Worm (Caenorhabditis elegans) whole organism, L4 larva: ENCODE data around the gene T12B3.3.

Source experiments
- D1046.2 ChIP-seq: fragments of 200-800 bp; sonication (Bioruptor generic); IDR thresholded peaks from 2 replicates; pipeline ENCODE4 v1.3.6; 2022; ENCODE audit warnings: missing genetic modification characterization, missing compliant biosample characterization
- F10B5.3 ChIP-seq: sonication (generic microtip); optimal IDR thresholded peaks from 2 replicates; lab custom pipeline; 2016; ENCODE audit warnings: mild to moderate bottlenecking, missing genetic modification characterization, missing compliant biosample characterization
- T26A8.4 ChIP-seq: fragments of 200-800 bp; sonication (Bioruptor generic); IDR thresholded peaks from 2 replicates; pipeline ENCODE4 v1.3.6; 2022; ENCODE audit warnings: missing genetic modification characterization, missing compliant biosample characterization
- Y48G9A.11 ChIP-seq: fragments of 200-800 bp; sonication (Bioruptor generic); IDR thresholded peaks from 2 replicates; pipeline ENCODE4 v1.3.6; 2022; ENCODE audit warnings: missing genetic modification reagents, missing genetic modification characterization, missing compliant biosample characterization
- Y5F2A.4 ChIP-seq: fragments of 200-800 bp; sonication (Bioruptor generic); optimal IDR thresholded peaks from 2 replicates; lab custom pipeline; 2018; ENCODE audit warnings: mild to moderate bottlenecking, missing genetic modification characterization, missing compliant biosample characterization
- Y75B8A.6 ChIP-seq: fragments of 200-800 bp; sonication (Bioruptor generic); IDR thresholded peaks from 2 replicates; pipeline ENCODE4 v1.3.6; 2022; ENCODE audit warnings: missing genetic modification reagents, missing genetic modification characterization, missing compliant biosample characterization
- aly-2 ChIP-seq: sonication (generic microtip); optimal IDR thresholded peaks from 2 replicates; lab custom pipeline; 2018; ENCODE audit warnings: missing biosample characterization, missing genetic modification characterization
- ama-1 ChIP-seq: fragments of 150-350 bp; optimal IDR thresholded peaks from 2 replicates; lab custom pipeline; 2014; ENCODE audit warnings: inconsistent platforms, mixed read lengths
- attf-4 ChIP-seq: sonication (generic microtip); optimal IDR thresholded peaks from 3 replicates; lab custom pipeline; 2017; ENCODE audit warnings: missing biosample characterization, missing genetic modification characterization
- ceh-20 ChIP-seq: fragments of 200-800 bp; sonication (Bioruptor generic); IDR thresholded peaks from 2 replicates; pipeline ENCODE4 v1.3.6; 2022; ENCODE audit warnings: missing genetic modification reagents, missing genetic modification characterization, missing compliant biosample characterization
- ceh-28 ChIP-seq: fragments of 150-350 bp; optimal IDR thresholded peaks from 2 replicates; lab custom pipeline; 2014; ENCODE audit warnings: missing biosample characterization, missing genetic modification reagents, missing genetic modification characterization
- ceh-44 ChIP-seq: fragments of 200-800 bp; sonication (Bioruptor generic); IDR thresholded peaks from 2 replicates; pipeline ENCODE4 v1.3.6; 2022; ENCODE audit warnings: missing genetic modification reagents, missing genetic modification characterization, missing compliant biosample characterization
- ceh-62 ChIP-seq: sonication (generic microtip); optimal IDR thresholded peaks from 2 replicates; lab custom pipeline; 2017; ENCODE audit warnings: missing biosample characterization, missing genetic modification characterization
- ces-1 ChIP-seq: fragments of 150-350 bp; sonication (generic microtip); optimal IDR thresholded peaks from 4 replicates; lab custom pipeline; 2014; ENCODE audit warnings: missing biosample characterization, missing genetic modification reagents, missing genetic modification characterization
- cey-2 ChIP-seq: sonication (generic microtip); optimal IDR thresholded peaks from 3 replicates; lab custom pipeline; 2017; ENCODE audit warnings: missing genetic modification characterization, mild to moderate bottlenecking, missing compliant biosample characterization, antibody characterized with exemption, borderline replicate concordance; ENCODE audit not compliant: insufficient read depth
- ctbp-1 ChIP-seq: fragments of 200-800 bp; sonication (Bioruptor generic); IDR thresholded peaks from 2 replicates; pipeline ENCODE4 v1.3.6; 2022; ENCODE audit warnings: missing genetic modification reagents, missing genetic modification characterization, missing compliant biosample characterization
- daf-12 ChIP-seq: fragments of 150-350 bp; optimal IDR thresholded peaks from 2 replicates; lab custom pipeline; 2014; ENCODE audit warnings: missing biosample characterization, missing genetic modification reagents, missing genetic modification characterization
- dmd-9 ChIP-seq: fragments of 200-800 bp; sonication (Bioruptor generic); IDR thresholded peaks from 2 replicates; pipeline ENCODE4 v1.3.6; 2022; ENCODE audit warnings: missing genetic modification reagents, missing genetic modification characterization, missing compliant biosample characterization
- dpl-1 ChIP-seq: fragments of 150-350 bp; optimal IDR thresholded peaks from 2 replicates; lab custom pipeline; 2014; ENCODE audit warnings: missing biosample characterization, missing genetic modification reagents, missing genetic modification characterization
- egl-43 ChIP-seq: fragments of 200-800 bp; sonication (Bioruptor generic); IDR thresholded peaks from 2 replicates; pipeline ENCODE4 v1.3.6; 2022; ENCODE audit warnings: missing genetic modification reagents, missing genetic modification characterization, missing compliant biosample characterization
- fos-1 ChIP-seq: fragments of 150-350 bp; optimal IDR thresholded peaks from 2 replicates; lab custom pipeline; 2014; ENCODE audit warnings: missing biosample characterization, missing genetic modification characterization
- gei-8 ChIP-seq: fragments of 200-800 bp; sonication (Bioruptor generic); optimal IDR thresholded peaks from 2 replicates; lab custom pipeline; 2018; ENCODE audit warnings: mild to moderate bottlenecking, missing genetic modification characterization, missing compliant biosample characterization
- hif-1 ChIP-seq, 2 experiments: sonication (generic microtip); optimal IDR thresholded peaks; 2 replicates each; lab custom pipeline; 2016 to 2017; ENCODE audit warnings: missing compliant biosample characterization in 2 of 2, missing genetic modification characterization in 2 of 2, missing genetic modification reagents in 2 of 2, missing genotype in 2 of 2, mild to moderate bottlenecking in 1 of 2
- hlh-30 ChIP-seq: sonication (generic microtip); optimal IDR thresholded peaks from 2 replicates; lab custom pipeline; 2017; ENCODE audit warnings: antibody characterized with exemption, mild to moderate bottlenecking, missing genetic modification characterization, missing compliant biosample characterization; ENCODE audit not compliant: insufficient read depth
- jun-1 ChIP-seq: fragments of 150-350 bp; optimal IDR thresholded peaks from 2 replicates; lab custom pipeline; 2014; ENCODE audit warnings: missing biosample characterization, missing genetic modification reagents, missing genetic modification characterization
- lin-1 ChIP-seq: fragments of 200-800 bp; sonication (Bioruptor generic); IDR thresholded peaks from 2 replicates; pipeline ENCODE4 v1.3.6; 2022; ENCODE audit warnings: missing genetic modification reagents, missing genetic modification characterization, missing compliant biosample characterization
- lin-13 ChIP-seq: fragments of 150-350 bp; optimal IDR thresholded peaks from 2 replicates; lab custom pipeline; 2014; ENCODE audit warnings: missing biosample characterization, missing genetic modification reagents, missing genetic modification characterization
- lin-38 ChIP-seq: fragments of 200-800 bp; sonication (Bioruptor generic); IDR thresholded peaks from 2 replicates; pipeline ENCODE4 v1.3.6; 2022; ENCODE audit warnings: missing genetic modification reagents, missing genetic modification characterization, missing compliant biosample characterization
- lin-39 ChIP-seq: fragments of 150-350 bp; optimal IDR thresholded peaks from 2 replicates; lab custom pipeline; 2014; ENCODE audit warnings: missing biosample characterization, missing genetic modification reagents, missing genetic modification characterization
- lir-3 ChIP-seq: sonication (generic microtip); optimal IDR thresholded peaks from 2 replicates; lab custom pipeline; 2016; ENCODE audit warnings: mild to moderate bottlenecking, missing genetic modification characterization, missing compliant biosample characterization
- madf-5 ChIP-seq, 2 experiments: fragments of 200-800 bp; sonication (Bioruptor generic); IDR thresholded peaks; 2 replicates each; pipeline ENCODE4 v1.3.6; 2022; ENCODE audit warnings: missing compliant biosample characterization in 2 of 2, missing genetic modification characterization in 2 of 2
- mdt-29 ChIP-seq: fragments of 200-800 bp; sonication (Bioruptor generic); IDR thresholded peaks from 2 replicates; pipeline ENCODE4 v1.3.6; 2022; ENCODE audit warnings: missing genetic modification reagents, missing genetic modification characterization, missing compliant biosample characterization
- mxl-2 ChIP-seq: fragments of 200-800 bp; sonication (Bioruptor generic); conservative IDR thresholded peaks from 2 replicates; pipeline ENCODE4 v1.3.6; 2022; ENCODE audit warnings: missing genetic modification reagents, missing genetic modification characterization, missing compliant biosample characterization
- mxl-3 ChIP-seq: fragments of 200-800 bp; sonication (Bioruptor generic); optimal IDR thresholded peaks from 2 replicates; lab custom pipeline; 2018; ENCODE audit warnings: mild to moderate bottlenecking, missing genetic modification characterization, missing compliant biosample characterization
- nhr-102 ChIP-seq: sonication (generic microtip); optimal IDR thresholded peaks from 2 replicates; lab custom pipeline; 2016; ENCODE audit warnings: mild to moderate bottlenecking, missing genetic modification characterization, moderate library complexity, missing compliant biosample characterization
- nhr-48 ChIP-seq: sonication (generic microtip); optimal IDR thresholded peaks from 2 replicates; lab custom pipeline; 2016; ENCODE audit warnings: mild to moderate bottlenecking, missing genetic modification characterization, missing compliant biosample characterization
- pha-4 ChIP-seq, 2 experiments: fragments of 150-350 bp in 1 of 2; fragments of 200-800 bp in 1 of 2; sonication (Bioruptor generic) in 1 of 2; IDR thresholded peaks in 1 of 2; optimal IDR thresholded peaks in 1 of 2; 2 replicates each; pipeline versions ENCODE4 v1.3.6 to Lab custom; 2014 to 2022; ENCODE audit warnings: missing genetic modification characterization in 2 of 2, missing genetic modification reagents in 2 of 2, missing biosample characterization in 1 of 2, missing compliant biosample characterization in 1 of 2
- php-3 ChIP-seq: fragments of 200-800 bp; sonication (Bioruptor generic); IDR thresholded peaks from 2 replicates; pipeline ENCODE4 v1.3.6; 2022; ENCODE audit warnings: missing genetic modification reagents, missing genetic modification characterization, missing compliant biosample characterization
- pqm-1 ChIP-seq: sonication (generic microtip); optimal IDR thresholded peaks from 2 replicates; lab custom pipeline; 2017; ENCODE audit warnings: missing biosample characterization, missing genetic modification characterization
- saeg-2 ChIP-seq: fragments of 200-800 bp; sonication (Bioruptor generic); IDR thresholded peaks from 2 replicates; pipeline ENCODE4 v1.3.6; 2022; ENCODE audit warnings: missing genetic modification reagents, missing genetic modification characterization, missing compliant biosample characterization
- skn-1 ChIP-seq: fragments of 150-350 bp; optimal IDR thresholded peaks from 2 replicates; lab custom pipeline; 2014; ENCODE audit warnings: missing biosample characterization, missing genetic modification characterization
- snpc-4 ChIP-seq: fragments of 150-350 bp; optimal IDR thresholded peaks from 2 replicates; lab custom pipeline; 2014; ENCODE audit warnings: missing biosample characterization, missing genetic modification characterization
- spr-1 ChIP-seq: sonication (generic microtip); optimal IDR thresholded peaks from 2 replicates; lab custom pipeline; 2016; ENCODE audit warnings: mild to moderate bottlenecking, missing genetic modification characterization, missing compliant biosample characterization
- spr-3 ChIP-seq: fragments of 200-800 bp; sonication (Bioruptor generic); optimal IDR thresholded peaks from 2 replicates; lab custom pipeline; 2018; ENCODE audit warnings: mild to moderate bottlenecking, missing genetic modification characterization, missing compliant biosample characterization
- unc-130 ChIP-seq: sonication (generic microtip); optimal IDR thresholded peaks from 2 replicates; lab custom pipeline; 2016; ENCODE audit warnings: missing genetic modification reagents, missing genetic modification characterization, missing compliant biosample characterization
- unc-39 ChIP-seq: sonication (generic microtip); optimal IDR thresholded peaks from 2 replicates; lab custom pipeline; 2017; ENCODE audit warnings: missing biosample characterization, missing genetic modification characterization
- unc-62 ChIP-seq, 3 experiments: fragments of 150-350 bp in 1 of 3; sonication (generic microtip); optimal IDR thresholded peaks in 2 of 3; peaks in 1 of 3; 1 replicate in 1 of 3; 2 replicates in 2 of 3; lab custom pipeline; 2014 to 2017; ENCODE audit warnings: missing biosample characterization in 3 of 3, missing genetic modification characterization in 3 of 3, missing genetic modification reagents in 3 of 3, missing genotype in 1 of 3
- vab-7 ChIP-seq: fragments of 200-800 bp; sonication (Bioruptor generic); IDR thresholded peaks from 2 replicates; pipeline ENCODE4 v1.3.6; 2022; ENCODE audit warnings: missing genetic modification reagents, missing genetic modification characterization, missing compliant biosample characterization
- zag-1 ChIP-seq: fragments of 150-350 bp; optimal IDR thresholded peaks from 2 replicates; lab custom pipeline; 2014; ENCODE audit warnings: missing biosample characterization, missing genetic modification characterization
- zfp-2 ChIP-seq: sonication (generic microtip); optimal IDR thresholded peaks from 2 replicates; lab custom pipeline; 2016; ENCODE audit warnings: mild to moderate bottlenecking, missing genetic modification characterization, missing compliant biosample characterization
- zip-2 ChIP-seq: fragments of 150-350 bp; optimal IDR thresholded peaks from 2 replicates; lab custom pipeline; 2014; ENCODE audit warnings: missing biosample characterization, missing genetic modification characterization

T12B3.3 gene

ce11 chrIV:7393700-7394099, 18.8 kb downstream of the T12B3.3 start, which contains the start of gene pitr-1:
pitr-1 (plus strand) TSS chrIV:7394085.
- no peak for TF ChIP-seq D1046.2 (GFP tag; lab: Robert Waterston, UW)
- no peak for TF ChIP-seq lin-39
- no peak for TF ChIP-seq daf-12 (tag; lab: Kevin White, UChicago)
- no peak for TF ChIP-seq ceh-20 (GFP tag; lab: Robert Waterston, UW)
- TF ChIP-seq hif-1 (tag; optimal IDR thresholded peaks at IDR 0.05; lab: Kevin White, UChicago) = peak in 1 of 2 experiments; percentile 42
- TF ChIP-seq ceh-62 = no peak
- TF ChIP-seq ama-1 (lab: Kevin White, UChicago) = no peak
- no peak for TF ChIP-seq attf-4 (tag; lab: Kevin White, UChicago)
- TF ChIP-seq mdt-29 (GFP tag; lab: Robert Waterston, UW) = no peak
- no peak for TF ChIP-seq lir-3
- TF ChIP-seq lin-38 (GFP tag; lab: Robert Waterston, UW) = no peak
- no peak for TF ChIP-seq zfp-2
- no peak for TF ChIP-seq vab-7
- no peak for TF ChIP-seq madf-5 (GFP tag; IDR thresholded peaks at IDR 0.05; lab: Robert Waterston, UW)
- TF ChIP-seq hlh-30 (tag; lab: Kevin White, UChicago) = peak; percentile 54
- no peak for TF ChIP-seq dmd-9
- TF ChIP-seq lin-13 = peak; percentile 2
- no peak for TF ChIP-seq cey-2 (tag; lab: Kevin White, UChicago)
- TF ChIP-seq F10B5.3 (tag; lab: Kevin White, UChicago) = no peak
- no peak for TF ChIP-seq aly-2 (tag; lab: Kevin White, UChicago)
- no peak for TF ChIP-seq gei-8 (GFP tag; lab: Kevin White, UChicago)
- TF ChIP-seq unc-130 (GFP tag; lab: Kevin White, UChicago) = no peak
- TF ChIP-seq saeg-2 (GFP tag; lab: Robert Waterston, UW) = no peak
- TF ChIP-seq egl-43 (GFP tag; lab: Robert Waterston, UW) = peak; percentile 20; the same call in 1 of the 2 replicates
- TF ChIP-seq pqm-1 (tag; lab: Kevin White, UChicago) = peak; percentile 88
- TF ChIP-seq snpc-4 (tag; lab: Kevin White, UChicago) = no peak
- TF ChIP-seq ceh-28 (tag; lab: Kevin White, UChicago) = no peak
- TF ChIP-seq spr-3 (GFP tag; lab: Kevin White, UChicago) = no peak
- no peak for TF ChIP-seq nhr-48 (tag; lab: Kevin White, UChicago)
- TF ChIP-seq skn-1 (tag; lab: Kevin White, UChicago) = no peak
- TF ChIP-seq ctbp-1 (GFP tag; lab: Robert Waterston, UW) = no peak
- peak; percentile 76 for TF ChIP-seq php-3 (GFP tag; lab: Robert Waterston, UW)
- TF ChIP-seq lin-1 = no peak
- no peak for TF ChIP-seq jun-1
- no peak for TF ChIP-seq mxl-2 (GFP tag; lab: Robert Waterston, UW)
- no peak for TF ChIP-seq Y75B8A.6
- no peak for TF ChIP-seq spr-1
- no peak for TF ChIP-seq zip-2 (tag; lab: Kevin White, UChicago)
- no peak for TF ChIP-seq T26A8.4
- TF ChIP-seq Y5F2A.4 = no peak
- TF ChIP-seq mxl-3 (GFP tag; lab: Kevin White, UChicago) = no peak
- peak; percentile 24; the same call in 1 of the 2 replicates for TF ChIP-seq pha-4 (GFP tag; IDR thresholded peaks at IDR 0.05; lab: Robert Waterston, UW)
- no peak for TF ChIP-seq pha-4 (tag; optimal IDR thresholded peaks at IDR 0.05; lab: Kevin White, UChicago)
- no peak for TF ChIP-seq unc-62 (GFP tag; optimal IDR thresholded peaks at IDR 0.05 in 1 of 2; lab: Kevin White, UChicago)
- no peak for TF ChIP-seq unc-62 (tag; optimal IDR thresholded peaks at IDR 0.05; lab: Kevin White, UChicago)
- TF ChIP-seq zag-1 (tag; lab: Kevin White, UChicago) = no peak
- peak; percentile 24 for TF ChIP-seq fos-1 (tag; lab: Kevin White, UChicago)
- TF ChIP-seq ces-1 = no peak
- no peak for TF ChIP-seq unc-39
- TF ChIP-seq ceh-44 (GFP tag; lab: Robert Waterston, UW) = no peak
- TF ChIP-seq Y48G9A.11 = no peak
- TF ChIP-seq nhr-102 (tag; lab: Kevin White, UChicago) = peak; percentile 38
- no peak for TF ChIP-seq dpl-1 (GFP tag; lab: Kevin White, UChicago)
